Worm (Caenorhabditis elegans) whole organism, young adult: Measurements from ENCODE around the gene F56H9.2.

Source experiments
- F23B12.7 ChIP-seq: sonication (generic microtip); optimal IDR thresholded peaks from 2 replicates; lab custom pipeline; 2017; ENCODE audit warnings: missing genetic modification characterization, mild to moderate bottlenecking, missing compliant biosample characterization, antibody characterized with exemption, moderate library complexity; ENCODE audit not compliant: insufficient read depth
- Y56A3A.18 ChIP-seq: fragments of 200-800 bp; sonication (Bioruptor generic); IDR thresholded peaks from 2 replicates; pipeline ENCODE4 v1.3.6; 2022; ENCODE audit warnings: missing genetic modification reagents, missing genetic modification characterization, missing compliant biosample characterization
- Y67H2A.10 ChIP-seq: fragments of 200-800 bp; sonication (Bioruptor generic); conservative IDR thresholded peaks from 2 replicates; pipeline ENCODE4 v1.3.6; 2022; ENCODE audit warnings: missing genetic modification reagents, missing genetic modification characterization, missing compliant biosample characterization
- ama-1 ChIP-seq, 3 experiments: fragments of 150-350 bp in 1 of 3; sonication (generic microtip) in 2 of 3; optimal IDR thresholded peaks; 2 replicates each; lab custom pipeline; 2014 to 2018; ENCODE audit warnings: missing biosample characterization in 2 of 3, missing genetic modification characterization in 2 of 3, missing genetic modification reagents in 2 of 3
- attf-3 ChIP-seq: fragments of 200-800 bp; sonication (Bioruptor generic); conservative IDR thresholded peaks from 2 replicates; pipeline ENCODE4 v1.3.6; 2022; ENCODE audit warnings: missing genetic modification reagents, missing genetic modification characterization, missing compliant biosample characterization
- die-1 ChIP-seq: sonication (generic microtip); optimal IDR thresholded peaks from 2 replicates; lab custom pipeline; 2016; ENCODE audit warnings: missing genotype, mild to moderate bottlenecking, missing genetic modification characterization, missing compliant biosample characterization
- hmg-20 ChIP-seq: fragments of 200-800 bp; sonication (Bioruptor generic); IDR thresholded peaks from 2 replicates; pipeline ENCODE4 v1.3.6; 2022; ENCODE audit warnings: missing genetic modification reagents, missing genetic modification characterization, missing compliant biosample characterization
- nfya-1 ChIP-seq: sonication (generic microtip); optimal IDR thresholded peaks from 2 replicates; lab custom pipeline; 2017; ENCODE audit warnings: antibody characterized with exemption, missing compliant biosample characterization, missing genetic modification characterization, borderline replicate concordance; ENCODE audit not compliant: insufficient read depth
- nhr-80 ChIP-seq: sonication (generic microtip); optimal IDR thresholded peaks from 2 replicates; lab custom pipeline; 2016; ENCODE audit warnings: missing genetic modification characterization, missing compliant biosample characterization
- unc-130 ChIP-seq: sonication (generic microtip); optimal IDR thresholded peaks from 2 replicates; lab custom pipeline; 2016; ENCODE audit warnings: missing genetic modification reagents, missing genetic modification characterization, missing compliant biosample characterization
- unc-62 ChIP-seq: fragments of 150-350 bp; optimal IDR thresholded peaks from 2 replicates; lab custom pipeline; 2014; ENCODE audit warnings: missing biosample characterization, missing genetic modification reagents, missing genetic modification characterization

ce11 chrV:12667397-12667796, 29.9 kb downstream of the F56H9.2 start:
- TF ChIP-seq F23B12.7 (tag; lab: Kevin White, UChicago): no peak
- no peak for TF ChIP-seq Y67H2A.10 (GFP tag; lab: Robert Waterston, UW)
- no peak for TF ChIP-seq hmg-20 (GFP tag; lab: Robert Waterston, UW)
- no peak for TF ChIP-seq Y56A3A.18 (GFP tag; lab: Robert Waterston, UW)
- TF ChIP-seq nfya-1: no peak
- no peak for TF ChIP-seq unc-62
- TF ChIP-seq attf-3: no peak
- no peak for TF ChIP-seq unc-130 (GFP tag; lab: Kevin White, UChicago)
- no peak for TF ChIP-seq nhr-80 (tag; lab: Kevin White, UChicago)
- no peak for TF ChIP-seq die-1 (tag; lab: Kevin White, UChicago)
- TF ChIP-seq ama-1 (optimal IDR thresholded peaks at IDR 0.05; lab: Kevin White, UChicago): no peak
- TF ChIP-seq ama-1 (GFP tag; optimal IDR thresholded peaks at IDR 0.05; lab: Kevin White, UChicago): no peak
